Worm (Caenorhabditis elegans): ENCODE data around the gene efhd-1.

ce11 chrII:14206211-14206610 is 27.6 kb downstream of the efhd-1 start:
- TF ChIP-seq unc-62 (GFP tag; optimal IDR thresholded peaks at IDR 0.05 in 1 of 2) (no peak), unc-62 (tag; optimal IDR thresholded peaks at IDR 0.05) (no peak), vab-7 (GFP tag; IDR thresholded peaks at IDR 0.05) (no peak), skn-1 (tag; optimal IDR thresholded peaks at IDR 0.05) (no peak), F49E8.2 (tag; optimal IDR thresholded peaks at IDR 0.05; ENCODE audit: borderline replicate concordance) (no peak), unc-39 (tag; optimal IDR thresholded peaks at IDR 0.05) (no peak), nhr-6 (tag; optimal IDR thresholded peaks at IDR 0.05) (no peak), snpc-4 (tag; optimal IDR thresholded peaks at IDR 0.05) (no peak), gei-8 (GFP tag; optimal IDR thresholded peaks at IDR 0.05) (no peak), pqm-1 (tag; optimal IDR thresholded peaks at IDR 0.05) (no peak), F10B5.3 (tag; optimal IDR thresholded peaks at IDR 0.05) (no peak), lsy-2 (tag; optimal IDR thresholded peaks at IDR 0.05) (no peak)
